Worm (Caenorhabditis elegans): Measurements from ENCODE around the gene srd-43.

srd-43 gene

DNA sequence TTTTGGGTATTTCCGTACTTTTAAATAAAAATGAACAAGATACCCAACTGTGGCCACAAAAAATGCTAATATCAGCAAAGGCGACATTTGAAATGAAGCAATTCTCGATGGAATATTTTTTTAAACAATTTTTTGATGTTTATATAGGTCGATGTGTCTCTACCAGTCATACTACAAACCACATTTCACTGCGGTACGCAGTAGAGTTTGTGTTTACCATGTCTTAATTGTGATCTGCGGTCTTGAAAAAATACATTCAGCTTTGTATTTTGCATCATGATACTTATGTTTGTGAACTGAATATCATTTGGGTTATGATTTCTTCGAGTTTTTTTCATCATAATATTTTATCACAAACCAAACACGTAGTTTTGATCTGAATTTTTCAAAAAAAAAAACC is 21.6 kb downstream of the srd-43 start, which contains the start of gene cyp-14A4:
Gene cyp-14A4, minus strand, starts transcription at position 107 of the 400 bp plus-strand sequence.
- no peak for TF ChIP-seq odd-2 (tag; optimal IDR thresholded peaks at IDR 0.05)

- TF ChIP-seq gmeb-2 (tag; optimal IDR thresholded peaks at IDR 0.05) (no peak), lim-6 (tag; optimal IDR thresholded peaks at IDR 0.05) (no peak), K02D7.2 (tag; optimal IDR thresholded peaks at IDR 0.05) (no peak), unc-42 (tag; optimal IDR thresholded peaks at IDR 0.05) (no peak), T23F11.4 (GFP tag; optimal IDR thresholded peaks at IDR 0.05) (no peak), pqm-1 (tag; optimal IDR thresholded peaks at IDR 0.05) (no peak), mec-3 (tag; optimal IDR thresholded peaks at IDR 0.05; ENCODE audit: borderline replicate concordance) (no peak), fkh-10 (GFP tag; optimal IDR thresholded peaks at IDR 0.05) (no peak), ref-2 (tag; optimal IDR thresholded peaks at IDR 0.05) (no peak), ceh-34 (tag; optimal IDR thresholded peaks at IDR 0.05) (no peak), tbx-2 (tag; optimal IDR thresholded peaks at IDR 0.05) (no peak), ceh-30 (tag; optimal IDR thresholded peaks at IDR 0.05) (no peak), odd-2 (tag; optimal IDR thresholded peaks at IDR 0.05) (no peak), fax-1 (tag; optimal IDR thresholded peaks at IDR 0.05) (no peak), hlh-8 (tag; optimal IDR thresholded peaks at IDR 0.05) (no peak), unc-3 (GFP tag; conservative IDR thresholded peaks at IDR 0.05) (no peak), unc-3 (tag; optimal IDR thresholded peaks at IDR 0.05) (no peak), zip-5 (tag; optimal IDR thresholded peaks at IDR 0.05) (no peak), syd-9 (tag; optimal IDR thresholded peaks at IDR 0.05) (no peak), C38D4.7 (GFP tag; optimal IDR thresholded peaks at IDR 0.05) (no peak)
These were observed 22.2 kb downstream of the srd-43 start for ce11 chrX:13283462-13283861.

- TF ChIP-seq gmeb-2 (tag; optimal IDR thresholded peaks at IDR 0.05) (no peak), Y22D7AL.16 (tag; optimal IDR thresholded peaks at IDR 0.05) (no peak)
These were observed 26.8 kb downstream of the srd-43 start, which contains the start of gene phf-33 for ce11 chrX:13278876-13279275. Gene phf-33 (minus strand): TSS chrX:13278976.

ce11 chrX:13274102-13274501 is 31.5 kb downstream of the srd-43 start, which contains the start of gene cyp-14A3:
Gene cyp-14A3 (minus strand): TSS chrX:13274202.
- TF ChIP-seq unc-55 (GFP tag; optimal IDR thresholded peaks at IDR 0.05), result no peak
- no peak for TF ChIP-seq pha-2 (tag; optimal IDR thresholded peaks at IDR 0.05)
- TF ChIP-seq eyg-1 (tag; optimal IDR thresholded peaks at IDR 0.05), result no peak
- no peak for TF ChIP-seq unc-42 (tag; optimal IDR thresholded peaks at IDR 0.05)
- no peak for TF ChIP-seq pax-1 (tag; optimal IDR thresholded peaks at IDR 0.05)
- no peak for TF ChIP-seq ceh-31 (tag; optimal IDR thresholded peaks at IDR 0.05)
- no peak for TF ChIP-seq madf-2 (tag; optimal IDR thresholded peaks at IDR 0.05)
- no peak for TF ChIP-seq ceh-30 (tag; optimal IDR thresholded peaks at IDR 0.05)
- TF ChIP-seq ceh-48 (tag; optimal IDR thresholded peaks at IDR 0.05), result no peak
- no peak for TF ChIP-seq dmd-4 (tag; optimal IDR thresholded peaks at IDR 0.05; ENCODE audit: borderline replicate concordance)
- TF ChIP-seq hlh-30 (tag; optimal IDR thresholded peaks at IDR 0.05; ENCODE audit: insufficient read depth), result no peak
- no peak for TF ChIP-seq fkh-6 (tag; optimal IDR thresholded peaks at IDR 0.05)
- no peak for TF ChIP-seq ceh-2 (tag; optimal IDR thresholded peaks at IDR 0.05)
- TF ChIP-seq ceh-9 (tag; optimal IDR thresholded peaks at IDR 0.05), result no peak
- TF ChIP-seq che-1 (tag; optimal IDR thresholded peaks at IDR 0.05), result no peak
- no peak for TF ChIP-seq F13H6.1 (tag; optimal IDR thresholded peaks at IDR 0.05)

DNA sequence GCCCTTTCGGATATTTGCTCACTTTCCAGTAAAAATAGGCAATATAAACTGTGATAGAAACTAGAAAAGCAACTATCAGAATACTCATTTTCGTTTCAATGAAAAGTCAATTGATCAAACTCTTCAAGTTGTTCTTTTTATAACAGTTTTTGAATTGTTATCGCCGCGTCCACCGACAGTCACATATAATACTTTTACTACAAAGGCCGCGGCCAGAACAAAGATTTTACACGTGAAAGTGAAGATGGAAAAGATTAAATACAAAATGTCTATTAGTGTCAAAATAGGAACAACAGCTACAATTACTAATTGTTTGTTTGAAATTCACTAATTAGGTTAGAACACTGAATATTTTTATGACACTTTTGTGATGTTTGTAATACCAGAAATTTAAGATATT is 36.1 kb downstream of the srd-43 start, which contains the start of gene cyp-14A2:
Gene cyp-14A2, minus strand, starts transcription at position 101 of the 400 bp plus-strand sequence.
- no peak for TF ChIP-seq che-1 (tag; optimal IDR thresholded peaks at IDR 0.05)
- TF ChIP-seq ceh-31 (tag; optimal IDR thresholded peaks at IDR 0.05), result no peak
- TF ChIP-seq ceh-34 (tag; optimal IDR thresholded peaks at IDR 0.05), result no peak
- no peak for TF ChIP-seq rnt-1 (tag; optimal IDR thresholded peaks at IDR 0.05)
- TF ChIP-seq ceh-45 (GFP tag; IDR thresholded peaks at IDR 0.05), result no peak
- TF ChIP-seq ceh-30 (tag; optimal IDR thresholded peaks at IDR 0.05), result no peak
- no peak for TF ChIP-seq ceh-2 (tag; optimal IDR thresholded peaks at IDR 0.05)
- no peak for TF ChIP-seq zip-5 (tag; optimal IDR thresholded peaks at IDR 0.05)
- TF ChIP-seq hlh-6 (tag; optimal IDR thresholded peaks at IDR 0.05), result no peak
- no peak for TF ChIP-seq ref-2 (tag; optimal IDR thresholded peaks at IDR 0.05)
- no peak for TF ChIP-seq pros-1 (tag; optimal IDR thresholded peaks at IDR 0.05)
- TF ChIP-seq elt-2 (tag; optimal IDR thresholded peaks at IDR 0.05), result no peak
